Worm (Caenorhabditis elegans) whole organism, L4 larva: ENCODE results near the gene F13B12.1.

Experiments
- fkh-10 ChIP-seq: fragments of 150-350 bp; optimal IDR thresholded peaks from 2 replicates; lab custom pipeline; 2014; ENCODE audit warnings: missing biosample characterization, missing genetic modification reagents, missing genetic modification characterization
- nhr-28 ChIP-seq: fragments of 150-350 bp; optimal IDR thresholded peaks from 2 replicates; lab custom pipeline; 2014; ENCODE audit warnings: missing biosample characterization, missing genetic modification characterization

DNA sequence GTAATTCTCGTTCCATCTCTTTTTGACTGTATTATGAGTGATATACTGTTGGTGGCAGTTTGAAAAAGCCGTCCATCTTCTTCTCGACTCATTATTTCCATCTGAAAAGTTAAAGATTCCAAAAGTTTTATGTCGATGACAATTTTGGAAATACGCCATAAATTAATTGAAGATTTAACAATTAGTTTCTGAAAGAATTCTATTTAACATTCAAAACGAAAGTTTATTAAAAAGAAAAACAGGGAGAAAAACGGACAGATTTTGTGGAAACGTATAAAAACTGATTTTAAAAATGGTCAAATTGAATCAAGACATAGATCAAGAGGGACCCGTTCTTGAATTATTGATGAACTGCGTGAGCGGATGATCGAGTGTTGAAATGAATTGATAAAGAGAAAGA lies 10.6 kb downstream of the F13B12.1 start, which contains the start of gene R10H10.7:
- TF ChIP-seq fkh-10 (no peak), nhr-28 (no peak)
